Fruit fly (Drosophila melanogaster) whole organism, embryonic: Measurements from ENCODE around the gene ATPsynO.

Source experiments
- ATbp ChIP-seq: fragments of 200-800 bp; sonication (Bioruptor generic); optimal IDR thresholded peaks from 2 replicates; lab custom pipeline; 2017; ENCODE audit warnings: missing biosample characterization, mild to moderate bottlenecking, missing genetic modification characterization, missing genetic modification reagents
- CG1024 ChIP-seq: fragments of 200-800 bp; sonication (Bioruptor generic); IDR thresholded peaks from 2 replicates; pipeline ENCODE4 v1.3.6; 2022; ENCODE audit warnings: missing biosample characterization, missing genetic modification characterization
- CG12391 ChIP-seq: fragments of 200-800 bp; sonication (Bioruptor generic); optimal IDR thresholded peaks from 3 replicates; lab custom pipeline; 2018; ENCODE audit warnings: missing biosample characterization, mild to moderate bottlenecking, missing genetic modification characterization, moderate library complexity
- CG14014 ChIP-seq: fragments of 200-800 bp; sonication (Bioruptor generic); IDR thresholded peaks from 2 replicates; pipeline ENCODE4 v1.3.6; 2022; ENCODE audit warnings: missing biosample characterization, missing genetic modification characterization
- CG14860 ChIP-seq: fragments of 200-800 bp; sonication (Bioruptor generic); IDR thresholded peaks from 3 replicates; pipeline ENCODE4 v1.3.6; 2022; ENCODE audit warnings: missing biosample characterization, missing genetic modification characterization; ENCODE audit not compliant: partially characterized antibody
- CG17361 ChIP-seq: fragments of 200-800 bp; sonication (Bioruptor generic); IDR thresholded peaks from 3 replicates; pipeline ENCODE4 v1.3.6; 2022; ENCODE audit warnings: missing biosample characterization, missing genetic modification characterization
- CG2120 ChIP-seq: fragments of 200-800 bp; sonication (Bioruptor generic); optimal IDR thresholded peaks from 3 replicates; lab custom pipeline; 2016; ENCODE audit warnings: missing biosample characterization, missing genetic modification characterization
- CG2712 ChIP-seq: fragments of 200-800 bp; optimal IDR thresholded peaks from 3 replicates; lab custom pipeline; 2019; ENCODE audit warnings: missing biosample characterization, mild to moderate bottlenecking, missing genetic modification characterization, moderate library complexity
- CG30403 ChIP-seq: fragments of 200-800 bp; sonication (Bioruptor generic); optimal IDR thresholded peaks from 3 replicates; lab custom pipeline; 2016; ENCODE audit warnings: missing biosample characterization, missing genetic modification characterization
- CG33557 ChIP-seq: fragments of 200-800 bp; sonication (Bioruptor generic); optimal IDR thresholded peaks from 2 replicates; lab custom pipeline; 2019; ENCODE audit warnings: missing biosample characterization, mild to moderate bottlenecking, missing genetic modification characterization, moderate library complexity
- CG34422 ChIP-seq: fragments of 200-800 bp; sonication (Bioruptor generic); IDR thresholded peaks from 3 replicates; pipeline ENCODE4 v1.3.6; 2022; ENCODE audit warnings: missing biosample characterization, missing genetic modification characterization
- CG4854 ChIP-seq: fragments of 200-800 bp; sonication (Bioruptor generic); optimal IDR thresholded peaks from 2 replicates; lab custom pipeline; 2016; ENCODE audit warnings: missing biosample characterization, missing genetic modification characterization, inconsistent platforms
- CG6254 ChIP-seq: fragments of 200-800 bp; sonication (Bioruptor generic); optimal IDR thresholded peaks from 3 replicates; lab custom pipeline; 2017; ENCODE audit warnings: mild to moderate bottlenecking, missing biosample characterization, missing genetic modification reagents, missing genetic modification characterization
- CG7357 ChIP-seq: fragments of 200-800 bp; sonication (Bioruptor generic); IDR thresholded peaks from 3 replicates; pipeline ENCODE4 v1.3.6; 2022; ENCODE audit warnings: missing biosample characterization, missing genetic modification characterization
- CG8290 ChIP-seq, 3 experiments: fragments of 200-800 bp; sonication (Bioruptor generic); optimal IDR thresholded peaks; 2 replicates each; lab custom pipeline; 2016 to 2019; ENCODE audit warnings: missing biosample characterization in 3 of 3, missing genetic modification characterization in 3 of 3, mild to moderate bottlenecking in 2 of 3, moderate library complexity in 1 of 3
- CG9727 ChIP-seq: fragments of 200-800 bp; sonication (Bioruptor generic); optimal IDR thresholded peaks from 3 replicates; lab custom pipeline; 2017; ENCODE audit warnings: missing biosample characterization, mild to moderate bottlenecking, missing genetic modification characterization
- CG9817 ChIP-seq: fragments of 200-800 bp; sonication (Bioruptor generic); optimal IDR thresholded peaks from 2 replicates; lab custom pipeline; 2018; ENCODE audit warnings: missing biosample characterization, mild to moderate bottlenecking, missing genetic modification characterization, moderate library complexity
- Dp ChIP-seq: fragments of 200-800 bp; sonication (Bioruptor generic); optimal IDR thresholded peaks from 2 replicates; lab custom pipeline; 2018; ENCODE audit warnings: missing biosample characterization, mild to moderate bottlenecking, missing genetic modification characterization, moderate library complexity
- HmgZ ChIP-seq: fragments of 200-800 bp; sonication (Bioruptor generic); optimal IDR thresholded peaks from 2 replicates; lab custom pipeline; 2018; ENCODE audit warnings: missing biosample characterization, mild to moderate bottlenecking, missing genetic modification characterization
- Opbp ChIP-seq: fragments of 200-800 bp; sonication (Bioruptor generic); IDR thresholded peaks from 3 replicates; pipeline ENCODE4 v1.3.6; 2022; ENCODE audit warnings: missing biosample characterization, missing genetic modification characterization; ENCODE audit not compliant: partially characterized antibody
- Pdp1 ChIP-seq, 2 experiments: fragments of 200-800 bp; sonication (Bioruptor generic); optimal IDR thresholded peaks; 3 replicates each; lab custom pipeline; 2016; ENCODE audit warnings: missing biosample characterization in 2 of 2, missing genetic modification characterization in 2 of 2, mild to moderate bottlenecking in 1 of 2, moderate library complexity in 1 of 2
- Ptx1 ChIP-seq: fragments of 200-800 bp; sonication (Bioruptor generic); IDR thresholded peaks from 2 replicates; pipeline ENCODE4 v1.3.6; 2022; ENCODE audit warnings: missing biosample characterization, missing genetic modification characterization
- Ravus ChIP-seq: fragments of 200-800 bp; sonication (Bioruptor generic); IDR thresholded peaks from 2 replicates; pipeline ENCODE4 v1.3.6; 2022; ENCODE audit warnings: missing biosample characterization, missing genetic modification characterization
- Sin3A ChIP-seq: fragments of >200 bp; optimal IDR thresholded peaks from 2 replicates; lab custom pipeline; 2018
- TFAM ChIP-seq: fragments of 200-800 bp; sonication (Bioruptor generic); optimal IDR thresholded peaks from 2 replicates; lab custom pipeline; 2017; ENCODE audit warnings: missing biosample characterization, missing genetic modification characterization, inconsistent platforms
- abd-A ChIP-seq: fragments of 200-800 bp; sonication (Bioruptor generic); optimal IDR thresholded peaks from 3 replicates; lab custom pipeline; 2019; ENCODE audit warnings: missing biosample characterization, mild to moderate bottlenecking, missing genetic modification characterization, moderate library complexity
- ac ChIP-seq: fragments of 200-800 bp; sonication (Bioruptor generic); optimal IDR thresholded peaks from 3 replicates; lab custom pipeline; 2017; ENCODE audit warnings: missing biosample characterization, mild to moderate bottlenecking, missing genetic modification characterization
- amos ChIP-seq: fragments of 200-800 bp; sonication (Bioruptor generic); IDR thresholded peaks from 2 replicates; pipeline ENCODE4 v1.3.6; 2022; ENCODE audit warnings: missing biosample characterization, missing genetic modification characterization; ENCODE audit not compliant: partially characterized antibody
- ato ChIP-seq: fragments of 200-800 bp; sonication (Bioruptor generic); IDR thresholded peaks from 2 replicates; pipeline ENCODE4 v1.3.6; 2022; ENCODE audit warnings: missing biosample characterization, missing genetic modification characterization; ENCODE audit not compliant: partially characterized antibody
- az2 ChIP-seq: fragments of 200-800 bp; sonication (Bioruptor generic); optimal IDR thresholded peaks from 3 replicates; lab custom pipeline; 2016; ENCODE audit warnings: missing biosample characterization, missing genetic modification characterization
- bsh ChIP-seq, 2 experiments: fragments of 200-800 bp; sonication (Bioruptor generic); optimal IDR thresholded peaks; 2 replicates each; lab custom pipeline; 2017 to 2018; ENCODE audit warnings: mild to moderate bottlenecking in 2 of 2, missing biosample characterization in 2 of 2, missing genetic modification characterization in 2 of 2, moderate library complexity in 1 of 2
- cato ChIP-seq: fragments of 200-800 bp; sonication (Bioruptor generic); optimal IDR thresholded peaks from 2 replicates; lab custom pipeline; 2016; ENCODE audit warnings: missing biosample characterization, missing genetic modification characterization, borderline replicate concordance
- chinmo ChIP-seq: fragments of 200-800 bp; sonication (Bioruptor generic); IDR thresholded peaks from 4 replicates; pipeline ENCODE4 v1.3.6; 2022; ENCODE audit warnings: missing biosample characterization, missing genetic modification characterization; ENCODE audit not compliant: partially characterized antibody
- crc ChIP-seq: fragments of 200-800 bp; sonication (Bioruptor generic); optimal IDR thresholded peaks from 2 replicates; lab custom pipeline; 2016; ENCODE audit warnings: missing biosample characterization, missing genetic modification characterization
- dpn ChIP-seq, 2 experiments: fragments of 200-800 bp; sonication (Bioruptor generic); optimal IDR thresholded peaks; 3 replicates each; lab custom pipeline; 2016; ENCODE audit warnings: missing biosample characterization in 2 of 2, missing genetic modification characterization in 2 of 2
- gcm2 ChIP-seq: fragments of 200-800 bp; sonication (Bioruptor generic); optimal IDR thresholded peaks from 2 replicates; lab custom pipeline; 2016; ENCODE audit warnings: missing biosample characterization, missing genetic modification characterization
- lilli ChIP-seq: fragments of 200-800 bp; sonication (Bioruptor generic); optimal IDR thresholded peaks from 3 replicates; lab custom pipeline; 2016; ENCODE audit warnings: missing biosample characterization, missing genetic modification characterization
- nerfin-2 ChIP-seq: fragments of 200-800 bp; sonication (Bioruptor generic); IDR thresholded peaks from 2 replicates; pipeline ENCODE4 v1.3.6; 2022; ENCODE audit warnings: missing biosample characterization, missing genetic modification characterization; ENCODE audit not compliant: partially characterized antibody
- pb ChIP-seq: fragments of 200-800 bp; sonication (Bioruptor generic); optimal IDR thresholded peaks from 3 replicates; lab custom pipeline; 2016; ENCODE audit warnings: missing biosample characterization, missing genetic modification characterization
- rib ChIP-seq: fragments of 200-800 bp; sonication (Bioruptor generic); IDR thresholded peaks from 2 replicates; pipeline ENCODE4 v1.3.6; 2022; ENCODE audit warnings: missing biosample characterization, missing genetic modification characterization
- row ChIP-seq: fragments of 200-800 bp; sonication (Bioruptor generic); IDR thresholded peaks from 3 replicates; pipeline ENCODE4 v1.3.6; 2022; ENCODE audit warnings: missing biosample characterization, missing genetic modification characterization
- sima ChIP-seq: fragments of 200-800 bp; sonication (Bioruptor generic); optimal IDR thresholded peaks from 2 replicates; lab custom pipeline; 2016; ENCODE audit warnings: missing biosample characterization, missing genetic modification characterization
- sisA ChIP-seq: fragments of 200-800 bp; sonication (Bioruptor generic); IDR thresholded peaks from 2 replicates; pipeline ENCODE4 v1.3.6; 2022; ENCODE audit warnings: missing biosample characterization, missing genetic modification characterization
- sob ChIP-seq: fragments of 200-800 bp; sonication (Bioruptor generic); IDR thresholded peaks from 2 replicates; pipeline ENCODE4 v1.3.6; 2022; ENCODE audit warnings: missing biosample characterization, missing genetic modification characterization
- ssp ChIP-seq: fragments of 200-800 bp; sonication (Bioruptor generic); IDR thresholded peaks from 2 replicates; pipeline ENCODE4 v1.3.6; 2022; ENCODE audit warnings: missing biosample characterization, missing genetic modification characterization
- tap ChIP-seq: fragments of 200-800 bp; optimal IDR thresholded peaks from 3 replicates; lab custom pipeline; 2019; ENCODE audit warnings: missing biosample characterization, mild to moderate bottlenecking, missing genetic modification characterization, moderate library complexity
- tio ChIP-seq: fragments of 200-800 bp; sonication (Bioruptor generic); optimal IDR thresholded peaks from 2 replicates; lab custom pipeline; 2017; ENCODE audit warnings: missing biosample characterization, missing genetic modification characterization, inconsistent platforms

The ATPsynO gene

DNA sequence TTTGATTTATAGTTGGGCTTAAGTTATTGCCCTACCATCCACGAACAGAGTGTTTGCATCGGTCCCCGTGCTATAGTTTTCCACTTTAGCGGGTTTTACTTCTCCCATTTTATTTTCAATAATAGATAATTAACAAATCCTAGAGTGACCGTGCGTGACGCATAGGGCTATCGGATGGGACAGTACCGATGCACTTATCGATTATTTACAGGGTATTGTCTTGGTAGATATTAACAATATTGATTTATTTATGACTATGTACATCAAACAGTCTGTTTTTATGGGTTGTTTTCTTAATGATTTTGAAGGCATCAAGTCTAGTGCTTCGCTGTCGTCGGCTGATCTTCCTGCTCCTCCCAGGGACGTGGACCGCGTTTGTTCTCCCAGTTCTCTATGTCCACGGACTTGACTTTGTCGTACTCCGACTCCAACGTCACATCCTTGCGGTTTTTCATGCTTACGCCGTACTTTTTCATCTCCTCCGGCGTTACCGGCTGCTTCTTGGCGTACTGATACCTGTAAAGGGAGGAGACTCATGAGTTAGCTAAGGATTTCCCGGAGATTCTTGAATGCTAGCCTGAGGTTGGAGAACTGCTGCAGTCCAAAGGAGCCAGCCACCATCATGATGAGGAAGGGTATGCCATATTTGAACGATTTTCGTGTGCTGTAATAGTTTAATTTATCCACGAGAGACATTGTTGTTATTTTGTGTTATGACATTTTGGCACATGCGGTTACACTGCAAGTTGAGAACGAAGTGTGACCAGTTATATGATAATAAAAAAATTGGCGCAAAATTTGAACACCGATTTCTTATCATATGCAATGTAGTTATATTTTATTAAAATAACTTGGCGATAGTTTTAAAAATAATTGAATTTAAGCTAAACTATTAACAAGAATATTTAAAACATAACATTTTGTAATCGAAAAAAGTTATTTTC, 12.8 kb downstream of the ATPsynO start, which contains the start of the genes MRG15 and Tm1 (continued):
- TF ChIP-seq bsh (GFP tag; optimal IDR thresholded peaks at IDR 0.05; lab: Kevin White, UChicago) (no peak), CG4854 (GFP tag; lab: Kevin White, UChicago) (no peak), CG14860 (peak; percentile 53; the same call in 2 of the 3 replicates), row (GFP tag; lab: Robert Waterston, UW) (peak; percentile 39; the same call in 2 of the 3 replicates), CG1024 (GFP tag; lab: Robert Waterston, UW) (no peak), amos (GFP tag; lab: Robert Waterston, UW) (peak; percentile 74; the same call in 1 of the 2 replicates), ac (GFP tag; lab: Kevin White, UChicago) (no peak), sob (GFP tag; lab: Robert Waterston, UW) (no peak), CG6254 (no peak), dpn (GFP tag; optimal IDR thresholded peaks at IDR 0.05; lab: Kevin White, UChicago) (peak; percentile 0 to 22), CG30403 (GFP tag; lab: Kevin White, UChicago) (no peak), tio (GFP tag; lab: Kevin White, UChicago) (no peak), rib (GFP tag; lab: Robert Waterston, UW) (no peak), Ptx1 (GFP tag; lab: Robert Waterston, UW) (no peak), CG2120 (GFP tag; lab: Kevin White, UChicago) (peak; percentile 9), CG34422 (GFP tag; lab: Robert Waterston, UW) (peak; percentile 29; the same call in 1 of the 3 replicates), ssp (no peak), gcm2 (no peak), nerfin-2 (GFP tag; lab: Robert Waterston, UW) (peak; percentile 67), Opbp (peak; percentile 72; the same call in 2 of the 3 replicates), CG14014 (no peak), cato (GFP tag; lab: Kevin White, UChicago) (no peak), abd-A (no peak), CG8290 (GFP tag; optimal IDR thresholded peaks at IDR 0.05; lab: Kevin White, UChicago) (no peak), CG8290 (tag; optimal IDR thresholded peaks at IDR 0.05; lab: Kevin White, UChicago) (peak in 1 of 2 experiments; percentile 30), CG9727 (GFP tag; lab: Kevin White, UChicago) (peak; percentile 12), CG17361 (0 out of 3 replicates have a peak, but pooled peaks have one; percentile 10), sima (no peak), az2 (GFP tag; lab: Kevin White, UChicago) (no peak), TFAM (no peak), pb (no peak), CG9817 (no peak), chinmo (GFP tag; lab: Robert Waterston, UW) (peak; percentile 65; the same call in 1 of the 4 replicates), CG2712 (tag; lab: Kevin White, UChicago) (no peak), tap (tag; lab: Kevin White, UChicago) (no peak), HmgZ (tag; lab: Kevin White, UChicago) (peak; percentile 40), CG12391 (tag; lab: Kevin White, UChicago) (no peak), ato (GFP tag; lab: Robert Waterston, UW) (peak; percentile 56), ATbp (GFP tag; lab: Kevin White, UChicago) (no peak), Dp (peak; percentile 88), sisA (no peak), lilli (peak; percentile 32), crc (no peak), Pdp1 (GFP tag; optimal IDR thresholded peaks at IDR 0.05; lab: Kevin White, UChicago) (peak in 1 of 2 experiments; percentile 95), Ravus (no peak), CG33557 (GFP tag; lab: Kevin White, UChicago) (no peak), CG7357 (no peak), Sin3A (peak; percentile 50)
